Fruit fly (Drosophila melanogaster): ENCODE data around the gene RpL7-like.

RpL7-like gene

DNA sequence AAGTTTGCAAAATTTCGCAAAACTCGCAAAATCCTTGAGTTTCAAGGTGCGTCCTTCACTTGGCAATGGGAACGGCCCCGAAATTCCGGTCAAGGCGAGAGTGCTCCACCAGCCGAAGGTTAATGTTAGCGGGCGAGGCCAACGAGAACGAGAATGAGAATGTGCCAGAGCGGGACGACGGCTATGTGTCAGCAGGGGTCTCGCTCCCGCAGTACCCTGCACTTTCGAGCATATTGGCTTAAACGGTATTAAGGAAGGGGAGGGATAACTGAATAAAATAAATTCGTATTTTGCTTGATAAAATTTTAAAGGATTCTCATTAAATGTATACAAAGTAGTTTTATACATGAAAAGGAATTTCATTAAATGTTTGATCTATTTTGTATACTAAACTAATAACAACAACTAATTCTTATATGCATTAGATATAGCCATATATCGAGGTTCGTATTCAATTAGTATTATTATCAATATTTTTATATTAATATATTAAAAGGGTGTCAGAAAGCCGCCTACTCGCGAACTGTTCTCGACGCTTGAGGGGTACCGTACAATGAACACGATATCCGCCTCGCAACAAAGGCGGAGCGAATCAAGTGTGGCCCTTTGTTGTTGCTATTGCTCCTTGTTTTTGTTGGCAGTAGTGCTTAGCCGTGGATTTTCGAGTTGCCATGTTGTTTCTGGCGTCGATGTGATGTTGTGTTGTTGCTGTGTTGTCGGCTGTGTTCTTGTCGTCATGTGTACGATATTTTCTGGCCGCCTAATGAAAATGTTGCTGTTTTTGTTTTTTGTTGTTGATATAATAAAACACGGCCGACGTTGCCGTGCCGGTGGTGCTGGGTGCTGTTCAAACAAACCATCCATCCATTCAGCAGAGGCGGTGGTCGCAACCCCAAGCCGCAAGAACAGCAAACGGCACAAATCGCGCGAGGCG lies 49.5 kb upstream of the RpL7-like start (continued):
- TF ChIP-seq CG7745 (tag; optimal IDR thresholded peaks at IDR 0.05) (no peak), inv (GFP tag; IDR thresholded peaks at IDR 0.05; ENCODE audit: partially characterized antibody) (no peak), Neu2 (GFP tag; optimal IDR thresholded peaks at IDR 0.05; ENCODE audit: borderline replicate concordance) (no peak), CG12071 (GFP tag; optimal IDR thresholded peaks at IDR 0.05) (no peak), CG17802 (tag; optimal IDR thresholded peaks at IDR 0.05) (peak; percentile 53), CG15601 (tag; optimal IDR thresholded peaks at IDR 0.05) (peak; percentile 93), zf30C (GFP tag; optimal IDR thresholded peaks at IDR 0.05) (no peak), ken (GFP tag; IDR thresholded peaks at IDR 0.05) (no peak), CG14965 (GFP tag; optimal IDR thresholded peaks at IDR 0.05; ENCODE audit: borderline replicate concordance) (peak; percentile 12), eve (GFP tag; optimal IDR thresholded peaks at IDR 0.05) (no peak), Hey (tag; optimal IDR thresholded peaks at IDR 0.05) (peak; percentile 31), Trl (optimal IDR thresholded peaks at IDR 0.05) (no peak), Trl (GFP tag; optimal IDR thresholded peaks at IDR 0.05) (peak; percentile 59), ATbp (GFP tag; optimal IDR thresholded peaks at IDR 0.05) (peak; percentile 89), CG4424 (GFP tag; optimal IDR thresholded peaks at IDR 0.05) (peak; percentile 94), CG10565 (GFP tag; optimal IDR thresholded peaks at IDR 0.05) (peak; percentile 58), zfh2 (GFP tag; optimal IDR thresholded peaks at IDR 0.05) (peak; percentile 3), CG10209 (GFP tag; optimal IDR thresholded peaks at IDR 0.05) (peak; percentile 97), unc-4 (GFP tag; IDR thresholded peaks at IDR 0.05; ENCODE audit: partially characterized antibody) (no peak), amos (GFP tag; IDR thresholded peaks at IDR 0.05; ENCODE audit: partially characterized antibody) (no peak), dpn (GFP tag; optimal IDR thresholded peaks at IDR 0.05) (peak; percentile 71 to 92)

DNA sequence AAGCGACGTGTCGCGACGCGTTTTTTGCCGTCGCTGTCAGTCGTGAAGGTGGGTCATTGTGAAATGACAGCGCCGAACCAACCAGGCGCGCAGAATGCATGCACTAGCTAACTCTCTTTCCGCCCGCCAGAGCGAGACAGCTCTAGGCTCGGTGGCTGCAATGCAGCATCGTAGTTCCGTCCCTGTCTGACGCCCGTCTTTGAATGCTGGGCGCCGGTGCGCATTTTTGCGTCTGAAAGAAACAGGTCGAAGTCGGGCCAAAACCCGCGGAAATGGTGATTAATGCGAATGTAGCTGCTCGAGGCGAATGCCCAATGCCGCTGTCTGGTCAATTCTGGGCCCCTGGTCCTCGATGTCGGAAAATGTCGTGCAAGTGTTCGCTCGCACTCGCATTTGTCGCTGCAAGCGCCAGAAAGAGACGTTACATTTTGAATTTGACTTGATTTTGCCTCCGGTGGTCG lies 48.8 kb upstream of the RpL7-like start:
- no peak for TF ChIP-seq CG9876 (GFP tag; optimal IDR thresholded peaks at IDR 0.05)
- TF ChIP-seq dan (GFP tag; IDR thresholded peaks at IDR 0.05) = no peak
- peak; percentile 93 for TF ChIP-seq CG15601 (tag; optimal IDR thresholded peaks at IDR 0.05)
- peak; percentile 45 for TF ChIP-seq Blimp-1 (GFP tag; optimal IDR thresholded peaks at IDR 0.05)
- peak; percentile 80 for TF ChIP-seq CG12071 (GFP tag; optimal IDR thresholded peaks at IDR 0.05)
- peak; percentile 92 for TF ChIP-seq B-H2 (GFP tag; optimal IDR thresholded peaks at IDR 0.05)
- no peak for TF ChIP-seq CG32532 (GFP tag; IDR thresholded peaks at IDR 0.05)
- TF ChIP-seq B-H1 (GFP tag; IDR thresholded peaks at IDR 0.05) = no peak
- TF ChIP-seq sd (tag; optimal IDR thresholded peaks at IDR 0.05) = peak; percentile 100
- no peak for TF ChIP-seq zfh1 (GFP tag; IDR thresholded peaks at IDR 0.05)
- peak; percentile 85 for TF ChIP-seq CG12219 (GFP tag; optimal IDR thresholded peaks at IDR 0.05)
- peak; percentile 87 for TF ChIP-seq pb (GFP tag; optimal IDR thresholded peaks at IDR 0.05)
- no peak for TF ChIP-seq cas (GFP tag; IDR thresholded peaks at IDR 0.05)
- TF ChIP-seq CG13287 (GFP tag; IDR thresholded peaks at IDR 0.05; ENCODE audit: partially characterized antibody) = no peak
- peak; percentile 92 for TF ChIP-seq Deaf1 (tag; optimal IDR thresholded peaks at IDR 0.05)
- TF ChIP-seq chinmo (GFP tag; IDR thresholded peaks at IDR 0.05; ENCODE audit: partially characterized antibody) = no peak
- TF ChIP-seq Max (GFP tag; optimal IDR thresholded peaks at IDR 0.05) = peak; percentile 26
- TF ChIP-seq CG10979 (tag; optimal IDR thresholded peaks at IDR 0.05) = peak; percentile 50
- TF ChIP-seq CG7745 (tag; optimal IDR thresholded peaks at IDR 0.05) = no peak
- no peak for TF ChIP-seq Ets65A (GFP tag)
- peak; percentile 49 for TF ChIP-seq PHDP (tag; optimal IDR thresholded peaks at IDR 0.05)
- peak; percentile 62 for TF ChIP-seq Vsx1 (GFP tag; optimal IDR thresholded peaks at IDR 0.05)
- peak; percentile 24 for TF ChIP-seq Fer3 (tag; optimal IDR thresholded peaks at IDR 0.05)
- peak; percentile 80 for TF ChIP-seq mirr (GFP tag; optimal IDR thresholded peaks at IDR 0.05)
- TF ChIP-seq Usf (GFP tag; optimal IDR thresholded peaks at IDR 0.05) = no peak
- peak; percentile 74 for TF ChIP-seq CG1233 (GFP tag; optimal IDR thresholded peaks at IDR 0.05)
- TF ChIP-seq Rfx (GFP tag; IDR thresholded peaks at IDR 0.05) = no peak
- no peak for TF ChIP-seq GATAe (GFP tag; conservative IDR thresholded peaks at IDR 0.05)
- peak; percentile 77 for TF ChIP-seq her (GFP tag; optimal IDR thresholded peaks at IDR 0.05)
- TF ChIP-seq CG10209 (GFP tag; optimal IDR thresholded peaks at IDR 0.05) = peak; percentile 47

All from whole organism, embryonic.